Worm (Caenorhabditis elegans) whole organism, L4/young adult: ENCODE measurements around the gene C24A3.9.

Source experiments
- W03F9.2 ChIP-seq: fragments of 150-350 bp; optimal IDR thresholded peaks from 2 replicates; lab custom pipeline; 2014; ENCODE audit warnings: missing biosample characterization, missing genetic modification characterization
- dao-5 ChIP-seq: sonication (generic microtip); optimal IDR thresholded peaks from 2 replicates; lab custom pipeline; 2016; ENCODE audit warnings: missing genotype, missing genetic modification characterization, moderate library complexity, missing compliant biosample characterization
- him-1 ChIP-seq: sonication (generic microtip); optimal IDR thresholded peaks from 2 replicates; lab custom pipeline; 2016; ENCODE audit warnings: missing genotype, missing genetic modification reagents, missing genetic modification characterization, missing compliant biosample characterization

DNA sequence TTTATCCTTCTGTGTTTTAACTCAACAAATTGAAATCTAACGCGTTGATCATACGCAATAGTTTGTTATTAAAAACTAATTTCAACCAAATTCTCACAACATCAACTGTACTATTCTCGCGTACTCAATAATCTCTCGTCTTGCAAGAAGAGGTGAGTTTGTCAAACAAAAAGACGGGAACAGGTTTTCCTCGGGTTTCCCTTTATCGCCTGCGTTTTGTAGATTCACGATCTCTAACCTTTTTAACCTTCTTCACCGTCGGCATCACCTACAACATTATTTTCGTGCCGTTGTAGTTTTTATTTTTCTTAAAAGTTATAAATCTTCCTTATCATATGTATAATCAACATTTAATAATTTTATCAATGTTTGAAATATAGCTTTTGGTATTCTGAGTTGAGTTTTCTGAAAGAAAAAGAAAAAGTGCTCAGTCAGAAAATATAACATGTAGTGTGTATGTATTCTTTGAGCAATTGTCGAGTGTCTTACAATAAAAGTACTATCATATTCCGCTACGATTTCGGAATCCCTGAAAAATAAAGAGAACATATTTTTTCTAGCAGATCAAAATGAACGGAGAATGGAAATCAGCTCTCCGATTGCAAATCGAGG lies 18.7 kb upstream of the C24A3.9 start, which contains the start of gene snf-12:
- no peak for TF ChIP-seq W03F9.2 (tag; lab: Kevin White, UChicago)
- TF ChIP-seq dao-5 (tag; lab: Kevin White, UChicago) = no peak
- no peak for TF ChIP-seq him-1 (tag; lab: Kevin White, UChicago)
